Worm (Caenorhabditis elegans) whole organism, L1 larva: Measurements from ENCODE around the gene T01D3.3.

Source experiments
- aly-2 ChIP-seq: fragments of 150-350 bp; optimal IDR thresholded peaks from 2 replicates; lab custom pipeline; 2014; ENCODE audit warnings: missing biosample characterization, missing genetic modification characterization
- ama-1 ChIP-seq: fragments of 150-350 bp; optimal IDR thresholded peaks from 2 replicates; lab custom pipeline; 2014
- ces-1 ChIP-seq: fragments of 150-350 bp; optimal IDR thresholded peaks from 2 replicates; lab custom pipeline; 2014; ENCODE audit warnings: missing biosample characterization, missing genetic modification reagents, missing genetic modification characterization
- elt-3 ChIP-seq, 6 experiments: fragments of 150-350 bp in 1 of 6; sonication (generic microtip); optimal IDR thresholded peaks; 2 replicates each; lab custom pipeline; 2017 to 2018; ENCODE audit warnings: missing biosample characterization in 6 of 6, missing genetic modification characterization in 6 of 6, inconsistent platforms in 1 of 6
- fos-1 ChIP-seq: fragments of 150-350 bp; optimal IDR thresholded peaks from 2 replicates; lab custom pipeline; 2014; ENCODE audit warnings: missing biosample characterization, missing genetic modification characterization
- lin-13 ChIP-seq: fragments of 150-350 bp; optimal IDR thresholded peaks from 2 replicates; lab custom pipeline; 2014; ENCODE audit warnings: missing biosample characterization, missing genetic modification reagents, missing genetic modification characterization
- lin-35 ChIP-seq, 2 experiments: fragments of 150-350 bp; optimal IDR thresholded peaks; 2 replicates each; lab custom pipeline; 2014; ENCODE audit warnings: missing biosample characterization in 2 of 2, missing genetic modification characterization in 2 of 2, missing genetic modification reagents in 2 of 2
- nhr-12 ChIP-seq: sonication (generic microtip); optimal IDR thresholded peaks from 2 replicates; lab custom pipeline; 2017; ENCODE audit warnings: missing biosample characterization, missing genetic modification characterization
- nhr-237 ChIP-seq: fragments of 150-350 bp; optimal IDR thresholded peaks from 2 replicates; lab custom pipeline; 2014; ENCODE audit warnings: missing biosample characterization, missing genetic modification characterization
- nhr-28 ChIP-seq: fragments of 150-350 bp; optimal IDR thresholded peaks from 2 replicates; lab custom pipeline; 2014; ENCODE audit warnings: missing biosample characterization, missing genetic modification characterization
- nhr-90 ChIP-seq: sonication (generic microtip); optimal IDR thresholded peaks from 2 replicates; lab custom pipeline; 2016; ENCODE audit warnings: mild to moderate bottlenecking, missing genetic modification characterization, missing compliant biosample characterization; ENCODE audit not compliant: poor library complexity
- pqm-1 ChIP-seq: sonication (generic microtip); optimal IDR thresholded peaks from 3 replicates; lab custom pipeline; 2017; ENCODE audit warnings: missing biosample characterization, missing genetic modification characterization
- tbx-2 ChIP-seq: sonication (generic microtip); optimal IDR thresholded peaks from 2 replicates; lab custom pipeline; 2016; ENCODE audit warnings: missing genetic modification characterization, missing compliant biosample characterization
- zag-1 ChIP-seq: fragments of 150-350 bp; optimal IDR thresholded peaks from 2 replicates; lab custom pipeline; 2014; ENCODE audit warnings: missing biosample characterization, missing genetic modification characterization

ce11 chrV:13707295-13707694 is 3.2 kb downstream of the T01D3.3 start, which contains the start of gene hlh-34:
- no peak for TF ChIP-seq lin-35 (GFP tag; optimal IDR thresholded peaks at IDR 0.05; lab: Kevin White, UChicago)
- TF ChIP-seq lin-13 (GFP tag; lab: Kevin White, UChicago) = no peak
- no peak for TF ChIP-seq nhr-237 (tag; lab: Kevin White, UChicago)
- no peak for TF ChIP-seq zag-1 (tag; lab: Kevin White, UChicago)
- TF ChIP-seq nhr-28 (tag; lab: Kevin White, UChicago) = no peak
- TF ChIP-seq ama-1 = no peak
- no peak for TF ChIP-seq aly-2 (tag; lab: Kevin White, UChicago)
- no peak for TF ChIP-seq ces-1 (GFP tag; lab: Kevin White, UChicago)
- no peak for TF ChIP-seq elt-3 (tag; optimal IDR thresholded peaks at IDR 0.05; lab: Kevin White, UChicago)
- TF ChIP-seq nhr-12 (tag; lab: Kevin White, UChicago) = no peak
- TF ChIP-seq fos-1 (tag; lab: Kevin White, UChicago) = no peak
- TF ChIP-seq pqm-1 = no peak
- TF ChIP-seq tbx-2 (tag; lab: Kevin White, UChicago) = no peak
- no peak for TF ChIP-seq nhr-90 (tag; lab: Kevin White, UChicago)
